Fruit fly (Drosophila melanogaster): Measurements from ENCODE around the gene Cmpk.

Cmpk gene

dm6 chr3R:26021195-26021914 is 33.9 kb downstream of the Cmpk start (continued):
- TF ChIP-seq Atf-2 (GFP tag; optimal IDR thresholded peaks at IDR 0.05) (peak; percentile 95), NK7.1 (GFP tag; optimal IDR thresholded peaks at IDR 0.05) (peak; percentile 24), ssp (GFP tag; IDR thresholded peaks at IDR 0.05) (peak; percentile 83), D19B (GFP tag; optimal IDR thresholded peaks at IDR 0.05) (peak; percentile 85), CG1529 (GFP tag; optimal IDR thresholded peaks at IDR 0.05) (peak; percentile 93), CG8924 (tag; optimal IDR thresholded peaks at IDR 0.05) (peak; percentile 96), bab2 (GFP tag; optimal IDR thresholded peaks at IDR 0.05) (peak; percentile 88), CG7963 (GFP tag; IDR thresholded peaks at IDR 0.05; ENCODE audit: partially characterized antibody) (no peak), Awh (GFP tag; IDR thresholded peaks at IDR 0.05) (peak; percentile 12; the same call in 1 of the 2 replicates), pros (GFP tag; optimal IDR thresholded peaks at IDR 0.05) (peak; percentile 74), al (GFP tag; IDR thresholded peaks at IDR 0.05) (peak; percentile 82), CG8388 (GFP tag; optimal IDR thresholded peaks at IDR 0.05) (peak; percentile 94), Lpt (GFP tag; optimal IDR thresholded peaks at IDR 0.05) (no peak), CG6683 (GFP tag; optimal IDR thresholded peaks at IDR 0.05) (peak; percentile 82), CG18476 (GFP tag; optimal IDR thresholded peaks at IDR 0.05) (peak; percentile 91), Opbp (GFP tag; IDR thresholded peaks at IDR 0.05; ENCODE audit: partially characterized antibody) (peak; percentile 63; the same call in 2 of the 3 replicates), CG13775 (GFP tag; optimal IDR thresholded peaks at IDR 0.05) (peak; percentile 97), HLHmδ (GFP tag; optimal IDR thresholded peaks at IDR 0.05) (peak; percentile 98), ase (GFP tag; IDR thresholded peaks at IDR 0.05) (peak; percentile 64; the same call in 2 of the 3 replicates), pum (GFP tag; optimal IDR thresholded peaks at IDR 0.05) (peak; percentile 88), HLH4C (GFP tag; IDR thresholded peaks at IDR 0.05; ENCODE audit: partially characterized antibody) (no peak; the same call in 2 of the 3 replicates), CG8944 (GFP tag; optimal IDR thresholded peaks at IDR 0.05) (peak; percentile 74), CG32532 (GFP tag; IDR thresholded peaks at IDR 0.05) (peak; percentile 82), CG6854 (GFP tag; optimal IDR thresholded peaks at IDR 0.05) (peak; percentile 87), trem (tag; optimal IDR thresholded peaks at IDR 0.05) (peak; percentile 94), CG7271 (tag; optimal IDR thresholded peaks at IDR 0.05) (no peak), hb (GFP tag; IDR thresholded peaks at IDR 0.05; ENCODE audit: partially characterized antibody) (peak; percentile 60; the same call in 1 of the 3 replicates), CG1792 (GFP tag; optimal IDR thresholded peaks at IDR 0.05) (peak; percentile 75), CG33557 (GFP tag; optimal IDR thresholded peaks at IDR 0.05) (peak; percentile 97), CG9609 (GFP tag; optimal IDR thresholded peaks at IDR 0.05) (peak; percentile 79), CG2875 (GFP tag; optimal IDR thresholded peaks at IDR 0.05) (peak; percentile 94), CG9932 (GFP tag; IDR thresholded peaks at IDR 0.05) (peak; percentile 83), Adf1 (GFP tag; IDR thresholded peaks at IDR 0.05) (peak; percentile 9; the same call in 1 of the 2 replicates), tgo (GFP tag; IDR thresholded peaks at IDR 0.05) (peak; percentile 87), Ada2b (GFP tag; IDR thresholded peaks at IDR 0.05) (peak; percentile 85), usp (GFP tag; optimal IDR thresholded peaks at IDR 0.05) (no peak), HmgZ (tag; optimal IDR thresholded peaks at IDR 0.05) (peak; percentile 71), Doc3 (GFP tag; IDR thresholded peaks at IDR 0.05; ENCODE audit: partially characterized antibody) (peak; percentile 44; the same call in 2 of the 3 replicates), unpg (GFP tag; optimal IDR thresholded peaks at IDR 0.05) (peak; percentile 92), zen2 (GFP tag; IDR thresholded peaks at IDR 0.05; ENCODE audit: partially characterized antibody) (no peak), CG17612 (GFP tag; IDR thresholded peaks at IDR 0.05) (peak; percentile 62), mirr (GFP tag; optimal IDR thresholded peaks at IDR 0.05) (no peak), chif (GFP tag; optimal IDR thresholded peaks at IDR 0.05) (peak; percentile 81 to 89), vnd (GFP tag; IDR thresholded peaks at IDR 0.05; ENCODE audit: partially characterized antibody) (0 out of 3 replicates have a peak, but pooled peaks have one; percentile 33), CG30431 (GFP tag; optimal IDR thresholded peaks at IDR 0.05) (peak; percentile 92), CG10654 (GFP tag; optimal IDR thresholded peaks at IDR 0.05) (peak; percentile 86), BtbVII (GFP tag; optimal IDR thresholded peaks at IDR 0.05) (peak; percentile 93), Kr (GFP tag; optimal IDR thresholded peaks at IDR 0.05) (peak; percentile 79)

All from whole organism, embryonic.